Worm (Caenorhabditis elegans): Measurements from ENCODE around the gene ubc-15.
A peak's percentile ranks its signal among the peaks of the same experiment; 100 is the strongest.

ubc-15 gene

ce11 chrII:2861385-2862099 lies 51.9 kb downstream of the ubc-15 start (continued):
- TF ChIP-seq arid-1 (GFP tag; conservative IDR thresholded peaks at IDR 0.05) = peak; percentile 66
- no peak for TF ChIP-seq hif-1 (tag; optimal IDR thresholded peaks at IDR 0.05)
- no peak for TF ChIP-seq dmd-9 (GFP tag; IDR thresholded peaks at IDR 0.05)
- TF ChIP-seq daf-19 (GFP tag; conservative IDR thresholded peaks at IDR 0.05) = no peak
- TF ChIP-seq daf-8 (GFP tag; IDR thresholded peaks at IDR 0.05) = no peak
- TF ChIP-seq pha-4 (GFP tag; IDR thresholded peaks at IDR 0.05) = peak; percentile 75; the same call in 1 of the 2 replicates
- TF ChIP-seq pha-4 (tag; optimal IDR thresholded peaks at IDR 0.05) = no peak
- peak; percentile 30; the same call in 1 of the 2 replicates for TF ChIP-seq Y105C5A.15 (GFP tag; IDR thresholded peaks at IDR 0.05)
- TF ChIP-seq snpc-4 (tag; optimal IDR thresholded peaks at IDR 0.05) = no peak
- no peak for TF ChIP-seq mdl-1 (tag; optimal IDR thresholded peaks at IDR 0.05)
- peak in 1 of 2 experiments; percentile 23 for TF ChIP-seq daf-16 (GFP tag; optimal IDR thresholded peaks at IDR 0.05)
- TF ChIP-seq daf-16 (tag; optimal IDR thresholded peaks at IDR 0.05) = no peak
- TF ChIP-seq lin-38 (GFP tag; IDR thresholded peaks at IDR 0.05) = peak; percentile 67
- TF ChIP-seq nhr-102 (tag; optimal IDR thresholded peaks at IDR 0.05) = peak; percentile 0
- no peak for TF ChIP-seq skn-1 (tag; optimal IDR thresholded peaks at IDR 0.05)
- TF ChIP-seq Y48G9A.11 (GFP tag; IDR thresholded peaks at IDR 0.05) = 0 out of 2 replicates have a peak, but pooled peaks have one; percentile 33
- TF ChIP-seq F26F4.8 (GFP tag; conservative IDR thresholded peaks at IDR 0.05) = 0 out of 2 replicates have a peak, but pooled peaks have one; percentile 25
- peak; percentile 20 for TF ChIP-seq F10B5.3 (tag; optimal IDR thresholded peaks at IDR 0.05)
- no peak for TF ChIP-seq nhr-6 (tag; optimal IDR thresholded peaks at IDR 0.05)
- TF ChIP-seq mes-2 (tag; optimal IDR thresholded peaks at IDR 0.05; ENCODE audit: poor library complexity, severe bottlenecking) = peak; percentile 49
- TF ChIP-seq aha-1 (tag) = peak; percentile 95
- peak; percentile 38; the same call in 1 of the 2 replicates for TF ChIP-seq lin-1 (GFP tag; IDR thresholded peaks at IDR 0.05)
- 0 out of 2 replicates have a peak, but pooled peaks have one; percentile 10 for TF ChIP-seq mdt-29 (GFP tag; IDR thresholded peaks at IDR 0.05)
- TF ChIP-seq ceh-82 (tag; optimal IDR thresholded peaks at IDR 0.05) = no peak
- no peak for TF ChIP-seq T26A8.4 (GFP tag; IDR thresholded peaks at IDR 0.05)
- no peak for TF ChIP-seq F44E2.7 (GFP tag; IDR thresholded peaks at IDR 0.05)
- peak; percentile 65 for TF ChIP-seq lin-13 (GFP tag; optimal IDR thresholded peaks at IDR 0.05)
- peak; percentile 71 for TF ChIP-seq lim-7 (GFP tag; IDR thresholded peaks at IDR 0.05)
- no peak for TF ChIP-seq sdz-12 (GFP tag; optimal IDR thresholded peaks at IDR 0.05)
- TF ChIP-seq D1046.2 (GFP tag; IDR thresholded peaks at IDR 0.05) = 0 out of 2 replicates have a peak, but pooled peaks have one; percentile 20
- TF ChIP-seq ceh-28 (tag; optimal IDR thresholded peaks at IDR 0.05) = no peak
- TF ChIP-seq php-3 (GFP tag; IDR thresholded peaks at IDR 0.05) = 0 out of 2 replicates have a peak, but pooled peaks have one; percentile 16
- 0 out of 2 replicates have a peak, but pooled peaks have one; percentile 50 for TF ChIP-seq nhr-42 (GFP tag; IDR thresholded peaks at IDR 0.05)
- no peak for TF ChIP-seq ces-1 (GFP tag; optimal IDR thresholded peaks at IDR 0.05)
- TF ChIP-seq hlh-11 (tag; optimal IDR thresholded peaks at IDR 0.05) = peak; percentile 14
- no peak for TF ChIP-seq unc-130 (GFP tag; optimal IDR thresholded peaks at IDR 0.05)
- 0 out of 4 replicates have a peak, but pooled peaks of 1 of the 2 experiments have one; percentile 60 for TF ChIP-seq madf-5 (GFP tag; IDR thresholded peaks at IDR 0.05)
- no peak for TF ChIP-seq F49E8.2 (tag; optimal IDR thresholded peaks at IDR 0.05; ENCODE audit: borderline replicate concordance)
- TF ChIP-seq snpc-1.2 (GFP tag; IDR thresholded peaks at IDR 0.05) = peak; percentile 30; the same call in 1 of the 2 replicates
- TF ChIP-seq dmd-8 (GFP tag; IDR thresholded peaks at IDR 0.05) = peak; percentile 76
- TF ChIP-seq ceh-62 (tag; optimal IDR thresholded peaks at IDR 0.05) = no peak
- TF ChIP-seq mep-1 (tag; optimal IDR thresholded peaks at IDR 0.05) = no peak
- TF ChIP-seq ctbp-1 (GFP tag; IDR thresholded peaks at IDR 0.05) = 0 out of 2 replicates have a peak, but pooled peaks have one; percentile 23
- no peak for TF ChIP-seq R02D3.7 (tag; optimal IDR thresholded peaks at IDR 0.05)
